Fruit fly (Drosophila melanogaster) Kc167 (cell line): ENCODE data around the gene kek6.

ENCODE experiments used
- Myc ChIP-seq: fragments of >200 bp; optimal IDR thresholded peaks from 2 replicates; lab custom pipeline; 2017; ENCODE audit warnings: missing external identifiers
- Sin3A ChIP-seq: fragments of >200 bp; optimal IDR thresholded peaks from 2 replicates; lab custom pipeline; 2018; ENCODE audit warnings: missing external identifiers
- h ChIP-seq: fragments of >200 bp; optimal IDR thresholded peaks from 3 replicates; lab custom pipeline; 2018; ENCODE audit warnings: missing external identifiers
- insv ChIP-seq: fragments of >200 bp; optimal IDR thresholded peaks from 3 replicates; lab custom pipeline; 2018; ENCODE audit warnings: missing external identifiers
- psq ChIP-seq: fragments of >200 bp; optimal IDR thresholded peaks from 2 replicates; lab custom pipeline; 2017; ENCODE audit warnings: missing external identifiers
- ttk ChIP-seq: sonication (Bioruptor generic); optimal IDR thresholded peaks from 2 replicates; lab custom pipeline; 2017; ENCODE audit warnings: missing external identifiers

kek6 gene

dm6 chr3R:31682140-31682782 is 60.3 kb downstream of the kek6 start:
- TF ChIP-seq h (lab: Kevin White, UChicago), result no peak
- no peak for TF ChIP-seq psq (lab: Kevin White, UChicago)
- TF ChIP-seq insv (lab: Kevin White, UChicago), result no peak
- no peak for TF ChIP-seq ttk (lab: Kevin White, UChicago)
- no peak for TF ChIP-seq Myc (lab: Kevin White, UChicago)
- no peak for TF ChIP-seq Sin3A (lab: Kevin White, UChicago)

DNA sequence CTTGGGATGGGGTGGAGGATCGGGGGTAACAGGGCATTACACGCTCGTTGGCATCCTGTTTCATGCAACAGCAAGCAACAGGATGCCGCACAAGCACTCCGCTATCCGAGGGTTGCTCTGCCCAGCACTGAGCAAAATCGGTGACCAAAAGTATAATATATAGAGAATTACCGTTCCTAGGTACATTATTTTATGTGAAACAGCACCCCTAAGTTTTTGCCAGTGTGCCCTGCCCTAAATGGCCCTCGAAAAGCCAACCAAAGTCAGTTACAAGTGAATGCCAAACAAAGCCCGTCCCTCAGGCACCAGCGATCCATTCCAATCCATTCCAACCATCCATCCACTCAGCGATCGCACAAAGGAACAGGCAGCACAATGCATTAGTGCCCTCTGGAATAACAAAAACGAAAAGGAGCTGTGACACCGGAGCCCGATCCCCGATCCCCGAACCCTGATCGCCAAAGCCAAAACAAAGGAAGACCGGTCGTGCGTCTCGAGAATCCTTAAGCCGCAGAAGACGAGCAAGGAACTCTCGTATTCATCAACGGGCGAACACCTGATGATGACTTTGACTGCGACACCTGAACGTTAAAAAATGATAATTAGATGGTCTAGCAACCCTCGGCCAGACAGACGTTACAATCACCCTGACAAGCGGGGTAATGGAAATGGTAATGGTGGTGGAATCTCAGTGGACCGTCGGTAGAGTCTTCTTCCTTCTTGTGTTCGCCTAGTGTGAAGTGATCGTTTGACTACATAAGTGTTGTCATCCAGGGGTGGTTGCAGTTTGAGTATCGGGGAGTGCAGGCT is 61.3 kb downstream of the kek6 start:
- no peak for TF ChIP-seq psq (lab: Kevin White, UChicago)
- no peak for TF ChIP-seq h (lab: Kevin White, UChicago)
- no peak for TF ChIP-seq ttk (lab: Kevin White, UChicago)
- no peak for TF ChIP-seq insv (lab: Kevin White, UChicago)
- TF ChIP-seq Sin3A (lab: Kevin White, UChicago), result no peak
- TF ChIP-seq Myc (lab: Kevin White, UChicago), result no peak

DNA sequence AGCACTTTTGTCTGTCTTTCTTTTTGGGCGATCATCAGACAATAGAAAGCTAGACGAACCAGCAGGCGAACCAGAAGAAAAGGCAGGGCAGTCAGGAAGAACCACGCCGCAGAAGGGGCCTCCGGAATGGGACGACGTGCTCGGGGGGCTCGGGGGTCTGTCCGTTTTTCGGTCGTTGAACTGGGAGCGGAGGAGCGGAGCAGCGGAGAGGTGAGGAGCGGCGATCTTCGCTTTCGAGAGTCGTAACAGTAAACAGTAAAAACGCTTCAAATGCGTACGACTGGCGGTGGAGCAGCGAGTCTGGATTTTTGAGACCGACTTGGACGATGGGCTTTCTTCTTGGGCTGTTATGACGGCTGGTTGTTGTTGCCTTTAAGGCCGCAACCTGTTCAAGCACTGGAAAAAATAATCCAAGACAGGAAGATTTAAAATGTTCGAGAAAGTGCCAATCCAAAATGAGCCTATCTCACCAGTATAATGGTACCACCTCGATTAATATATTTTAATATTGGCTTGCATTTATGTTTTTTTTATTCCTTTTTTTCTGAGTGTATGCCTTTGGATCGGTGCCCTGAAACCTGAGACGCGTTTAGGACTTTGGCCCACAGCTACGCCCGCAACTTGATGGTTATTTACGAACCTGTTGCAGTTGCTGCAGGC is 64.9 kb downstream of the kek6 start:
- TF ChIP-seq insv (lab: Kevin White, UChicago) (no peak), Myc (lab: Kevin White, UChicago) (no peak), psq (lab: Kevin White, UChicago) (no peak), Sin3A (lab: Kevin White, UChicago) (no peak), h (lab: Kevin White, UChicago) (no peak), ttk (lab: Kevin White, UChicago) (no peak)

DNA sequence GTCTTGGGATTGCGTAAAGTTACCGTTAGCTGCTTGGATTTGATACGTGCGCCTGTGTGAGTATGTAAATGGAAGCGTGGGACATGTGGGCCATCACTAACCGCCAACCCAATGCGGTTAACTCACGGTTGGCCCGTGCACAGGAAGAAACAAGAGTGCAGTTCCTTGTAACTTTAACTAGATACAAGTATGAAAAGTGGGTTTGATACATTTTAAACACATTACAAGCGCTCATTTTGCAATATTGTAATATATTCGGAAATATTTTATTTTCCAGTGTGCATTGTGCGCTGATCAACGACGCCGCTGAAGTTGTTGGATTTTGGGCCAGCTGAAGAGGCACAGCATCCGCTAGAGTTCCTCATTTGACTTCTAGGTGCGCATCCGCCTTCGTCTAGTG is 65.8 kb downstream of the kek6 start:
- no peak for TF ChIP-seq psq (lab: Kevin White, UChicago)
- no peak for TF ChIP-seq Myc (lab: Kevin White, UChicago)
- TF ChIP-seq h (lab: Kevin White, UChicago), result no peak
- no peak for TF ChIP-seq Sin3A (lab: Kevin White, UChicago)
- TF ChIP-seq ttk (lab: Kevin White, UChicago), result no peak
- TF ChIP-seq insv (lab: Kevin White, UChicago), result no peak

DNA sequence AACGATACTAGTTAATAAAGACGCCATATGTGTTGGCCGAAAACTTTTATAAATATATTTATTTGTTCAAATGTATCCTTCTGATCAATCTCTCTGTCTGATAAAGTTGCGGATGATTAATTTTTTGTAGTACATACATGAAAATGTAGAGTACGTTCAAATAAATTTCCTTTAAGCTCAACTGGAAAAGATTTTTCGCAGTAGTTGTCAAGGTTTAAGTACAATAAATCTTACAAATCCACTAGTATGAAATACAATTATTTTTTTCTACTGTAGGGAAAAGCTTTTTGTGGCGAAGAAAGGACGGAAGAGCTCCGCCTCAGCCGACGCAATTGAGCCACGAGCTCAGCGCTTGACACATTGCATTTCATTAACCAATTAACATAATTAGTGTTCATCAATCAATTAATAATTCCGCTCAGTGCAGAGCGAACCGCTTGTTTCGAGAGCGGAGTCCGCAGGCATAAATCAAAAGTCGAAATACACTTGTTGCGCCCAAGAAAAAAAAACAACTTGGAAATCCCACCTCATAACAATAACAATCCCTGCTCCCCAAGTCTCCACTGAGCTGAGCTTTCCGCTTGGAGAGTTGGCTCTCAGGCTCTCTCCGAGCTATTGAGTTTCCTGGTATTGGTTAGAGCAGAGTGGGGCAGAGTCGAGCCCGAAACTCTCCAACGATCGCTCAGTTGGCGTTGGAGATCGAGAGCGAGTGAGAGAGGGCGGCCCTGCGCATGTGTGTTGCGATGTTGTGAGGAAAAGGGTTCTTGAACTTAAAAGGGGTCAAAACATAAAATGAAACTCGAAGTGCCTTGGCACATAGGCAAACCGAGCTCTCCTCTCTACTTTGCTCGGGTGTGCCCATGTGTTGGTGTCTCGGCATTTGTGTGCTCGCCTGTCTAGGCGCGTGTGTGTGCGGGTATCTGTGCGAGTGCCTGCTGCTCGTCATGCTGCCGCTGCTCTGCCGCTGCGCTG is 67.0 kb downstream of the kek6 start:
- TF ChIP-seq Sin3A (lab: Kevin White, UChicago) (no peak), Myc (lab: Kevin White, UChicago) (no peak), psq (lab: Kevin White, UChicago) (no peak), h (lab: Kevin White, UChicago) (no peak), ttk (lab: Kevin White, UChicago) (no peak), insv (lab: Kevin White, UChicago) (no peak)

DNA sequence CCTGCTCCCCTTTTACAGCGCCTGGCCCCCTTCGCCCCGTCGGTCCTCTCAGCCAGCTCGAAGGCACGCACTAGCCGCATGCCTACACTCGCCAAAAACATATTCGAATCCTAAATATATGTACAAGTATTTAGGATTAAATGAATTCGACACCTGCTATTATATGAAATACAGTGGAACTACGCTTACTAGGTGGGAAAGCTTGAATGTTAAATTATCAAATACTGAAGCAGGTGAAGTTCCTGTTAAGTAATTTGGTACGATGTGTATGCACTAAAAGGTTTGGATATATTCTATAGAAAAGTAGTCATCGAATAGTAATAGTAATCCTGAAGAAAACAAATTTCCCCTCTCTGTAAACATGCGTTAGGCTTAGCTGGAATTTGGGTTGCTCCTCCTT is 67.8 kb downstream of the kek6 start:
- TF ChIP-seq psq (lab: Kevin White, UChicago) (no peak), h (lab: Kevin White, UChicago) (no peak), Sin3A (lab: Kevin White, UChicago) (no peak), insv (lab: Kevin White, UChicago) (no peak), ttk (lab: Kevin White, UChicago) (no peak), Myc (lab: Kevin White, UChicago) (no peak)

- TF ChIP-seq insv (lab: Kevin White, UChicago), result no peak
- TF ChIP-seq h (lab: Kevin White, UChicago), result no peak
- no peak for TF ChIP-seq psq (lab: Kevin White, UChicago)
- TF ChIP-seq Myc (lab: Kevin White, UChicago), result no peak
- TF ChIP-seq ttk (lab: Kevin White, UChicago), result no peak
- TF ChIP-seq Sin3A (lab: Kevin White, UChicago), result no peak
Observed at dm6 chr3R:31690439-31690838, 68.5 kb downstream of the kek6 start.

DNA sequence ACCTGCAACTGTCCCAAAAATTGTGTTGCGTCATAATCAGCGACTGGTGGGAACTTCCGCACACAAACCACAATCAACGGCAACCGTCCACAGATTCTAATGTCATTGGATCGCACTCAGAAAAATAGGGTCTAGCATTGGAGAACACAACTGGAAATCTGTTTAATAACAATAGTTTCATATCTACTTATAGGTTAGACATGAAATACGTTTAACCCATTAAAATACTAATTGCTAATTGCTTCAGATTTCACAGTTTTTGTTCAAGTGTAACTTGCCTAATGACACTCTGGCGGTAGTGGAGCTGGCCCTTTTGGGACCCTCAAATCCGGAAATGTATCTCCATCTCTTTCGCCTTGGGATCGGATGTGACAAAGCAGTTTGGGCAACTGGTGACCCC is 74.7 kb downstream of the kek6 start:
- TF ChIP-seq Sin3A (lab: Kevin White, UChicago), result no peak
- TF ChIP-seq insv (lab: Kevin White, UChicago), result no peak
- no peak for TF ChIP-seq h (lab: Kevin White, UChicago)
- TF ChIP-seq ttk (lab: Kevin White, UChicago), result no peak
- no peak for TF ChIP-seq Myc (lab: Kevin White, UChicago)
- TF ChIP-seq psq (lab: Kevin White, UChicago), result no peak

DNA sequence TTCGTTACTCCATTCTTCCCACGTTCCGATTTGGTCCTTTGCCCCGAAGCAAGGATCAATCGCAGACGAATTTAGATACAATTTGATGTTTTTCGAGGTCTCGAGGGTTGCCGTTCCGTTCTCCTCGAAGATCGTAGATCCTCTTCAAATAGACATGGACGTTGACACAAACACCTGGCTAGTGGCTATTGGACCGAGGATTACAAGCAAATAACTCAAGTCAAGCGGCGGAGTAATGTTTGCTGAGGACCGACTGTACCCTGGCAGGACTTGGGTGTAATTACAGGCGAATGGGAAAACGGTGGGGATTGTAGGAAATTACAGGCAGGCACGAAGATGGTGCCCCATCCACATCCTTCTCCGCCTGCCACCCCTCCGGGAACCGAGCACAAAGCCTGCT is 75.7 kb downstream of the kek6 start:
- TF ChIP-seq Sin3A (lab: Kevin White, UChicago) (no peak), psq (lab: Kevin White, UChicago) (no peak), Myc (lab: Kevin White, UChicago) (no peak), ttk (lab: Kevin White, UChicago) (no peak), h (lab: Kevin White, UChicago) (no peak), insv (lab: Kevin White, UChicago) (no peak)
